Worm (Caenorhabditis elegans): ENCODE data around the gene pud-1.2.

DNA sequence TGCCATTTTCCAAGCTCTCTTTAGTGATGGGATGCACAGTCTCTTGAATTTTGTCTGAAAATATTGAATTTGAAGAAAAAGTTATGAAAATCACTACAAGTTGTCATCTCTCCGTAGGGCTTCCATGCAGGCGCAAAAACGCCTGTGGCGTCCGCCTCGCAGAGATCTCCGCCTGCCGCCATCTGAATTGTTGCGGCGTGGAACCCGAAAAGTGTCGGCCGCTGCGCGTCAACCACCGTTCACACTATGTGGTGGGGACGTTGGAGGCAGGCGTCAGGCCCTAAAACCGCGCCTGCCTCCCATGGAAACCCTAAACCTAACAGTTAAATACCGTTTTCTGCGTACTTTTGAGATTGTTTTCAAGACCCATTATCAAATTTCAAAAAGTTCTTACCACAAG, 19.7 kb upstream of the pud-1.2 start:
- TF ChIP-seq snpc-4 (tag; optimal IDR thresholded peaks at IDR 0.05) (no peak), unc-62 (GFP tag; optimal IDR thresholded peaks at IDR 0.05) (no peak), ceh-9 (tag; optimal IDR thresholded peaks at IDR 0.05) (no peak)
